Worm (Caenorhabditis elegans): Measurements from ENCODE around the gene fubl-1.

The fubl-1 gene

DNA sequence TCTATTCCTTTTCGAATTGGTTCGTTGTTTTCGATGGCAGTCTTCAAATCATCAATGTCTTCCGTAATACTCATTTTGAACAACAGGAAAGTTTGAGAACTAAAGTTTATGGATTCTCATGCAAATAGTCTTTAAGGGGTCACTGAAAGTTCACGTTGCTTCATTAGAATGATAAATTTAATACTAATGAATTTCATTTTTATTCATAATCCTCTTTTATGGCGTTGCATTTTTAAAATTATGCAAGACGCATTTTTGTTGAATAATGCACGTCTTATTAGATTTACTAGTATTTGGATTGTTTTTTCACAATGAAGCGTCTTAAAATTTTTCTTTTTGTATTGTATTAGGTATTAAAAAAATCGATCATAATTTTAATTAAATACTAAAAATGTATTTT, 4.4 kb upstream of the fubl-1 start, which contains the start of gene C12D8.9:
Gene C12D8.9 (minus strand): TSS at position 101 of the 400 bp plus-strand sequence.
- TF ChIP-seq nhr-76 (tag; optimal IDR thresholded peaks at IDR 0.05) (no peak), elt-3 (tag; optimal IDR thresholded peaks at IDR 0.05) (no peak), ces-1 (GFP tag; optimal IDR thresholded peaks at IDR 0.05) (no peak), sem-2 (GFP tag; optimal IDR thresholded peaks at IDR 0.05) (no peak), sptf-1 (tag; optimal IDR thresholded peaks at IDR 0.05) (no peak), blmp-1 (tag; optimal IDR thresholded peaks at IDR 0.05) (no peak), mab-5 (tag; optimal IDR thresholded peaks at IDR 0.05) (no peak), nhr-12 (tag; optimal IDR thresholded peaks at IDR 0.05) (no peak), zip-8 (tag; optimal IDR thresholded peaks at IDR 0.05) (no peak), cnd-1 (tag; optimal IDR thresholded peaks at IDR 0.05) (no peak)

DNA sequence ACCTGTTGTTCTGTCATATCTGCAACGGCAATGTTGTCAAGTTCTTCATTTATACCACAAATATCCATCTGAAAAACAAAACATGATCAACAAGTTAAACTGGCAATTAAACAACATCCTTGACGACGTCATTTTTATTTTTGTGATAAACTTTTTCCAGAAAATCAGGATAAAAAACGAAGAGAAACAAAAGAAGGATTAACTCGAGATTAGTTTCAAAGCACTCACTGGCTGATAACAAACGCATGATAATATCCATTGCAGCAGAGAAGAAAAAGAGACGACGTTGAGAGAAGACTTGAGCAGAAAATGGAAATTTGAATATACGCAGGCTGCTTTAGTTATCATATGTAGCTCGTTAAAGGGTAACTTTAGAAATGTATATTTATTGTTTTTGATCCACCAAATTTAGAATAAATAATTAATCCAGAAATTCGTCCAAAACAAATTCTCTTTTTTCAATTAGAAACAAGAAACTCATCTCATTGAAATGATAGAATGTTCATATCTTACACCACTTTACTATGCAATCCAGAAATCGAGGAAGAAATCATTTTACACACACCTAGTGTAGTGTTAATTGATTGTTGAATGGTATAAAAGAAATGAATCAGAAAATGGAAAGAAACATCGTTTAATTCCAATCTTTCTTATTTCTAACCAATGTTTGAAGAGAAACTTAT, 2.6 kb upstream of the fubl-1 start, which contains the start of the genes C12D8.21 and col-148:
Gene C12D8.21 (minus strand): TSS at position 68 of the 683 bp plus-strand sequence.
Gene col-148 (plus strand): TSS at position 633 of the 683 bp plus-strand sequence.
- TF ChIP-seq nhr-2 (tag; optimal IDR thresholded peaks at IDR 0.05) = no peak
- no peak for TF ChIP-seq cnd-1 (tag; optimal IDR thresholded peaks at IDR 0.05)
- TF ChIP-seq zip-8 (tag; optimal IDR thresholded peaks at IDR 0.05) = no peak
- TF ChIP-seq tbx-8 (GFP tag; optimal IDR thresholded peaks at IDR 0.05) = no peak
- TF ChIP-seq ces-1 (GFP tag; optimal IDR thresholded peaks at IDR 0.05) = no peak
- TF ChIP-seq ceh-83 (GFP tag; optimal IDR thresholded peaks at IDR 0.05) = no peak
- no peak for TF ChIP-seq unc-62 (GFP tag; optimal IDR thresholded peaks at IDR 0.05)
- no peak for TF ChIP-seq drap-1 (GFP tag; optimal IDR thresholded peaks at IDR 0.05)
- no peak for TF ChIP-seq nhr-76 (tag; optimal IDR thresholded peaks at IDR 0.05)
- no peak for TF ChIP-seq flh-1 (GFP tag; optimal IDR thresholded peaks at IDR 0.05)
- no peak for TF ChIP-seq ztf-11 (tag; optimal IDR thresholded peaks at IDR 0.05)
- TF ChIP-seq lin-13 (tag; optimal IDR thresholded peaks at IDR 0.05) = no peak
- no peak for TF ChIP-seq nhr-12 (tag; optimal IDR thresholded peaks at IDR 0.05)
- TF ChIP-seq bed-3 (GFP tag; optimal IDR thresholded peaks at IDR 0.05) = no peak
- no peak for TF ChIP-seq nhr-28 (tag; optimal IDR thresholded peaks at IDR 0.05)
- TF ChIP-seq hlh-1 (tag; optimal IDR thresholded peaks at IDR 0.05) = no peak

DNA sequence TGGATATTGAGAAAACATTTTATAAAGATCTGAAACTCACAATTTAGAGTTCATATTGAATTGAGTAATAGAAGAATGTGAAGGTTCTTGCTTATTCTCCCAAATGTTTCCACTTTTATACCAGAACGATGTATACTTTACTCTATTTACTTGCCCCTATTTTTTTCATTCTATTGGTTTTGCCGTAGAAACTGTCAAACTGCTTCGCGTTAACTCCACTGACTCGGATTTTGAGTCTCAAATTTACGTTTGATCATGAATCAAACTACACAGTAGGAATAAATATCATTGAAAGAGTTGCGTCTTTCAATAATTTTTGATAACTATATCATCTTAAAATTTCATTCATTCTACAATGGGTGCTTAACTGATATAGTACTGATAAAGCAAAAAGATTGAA, 1.2 kb upstream of the fubl-1 start, which contains the start of gene fipr-8:
Gene fipr-8 (minus strand): TSS at position 101 of the 400 bp plus-strand sequence.
- no peak for TF ChIP-seq drap-1 (GFP tag; optimal IDR thresholded peaks at IDR 0.05)
- no peak for TF ChIP-seq ham-2 (GFP tag; optimal IDR thresholded peaks at IDR 0.05)
- no peak for TF ChIP-seq sptf-1 (tag; optimal IDR thresholded peaks at IDR 0.05)
- no peak for TF ChIP-seq elt-1 (tag; optimal IDR thresholded peaks at IDR 0.05; ENCODE audit: borderline replicate concordance, insufficient read depth)
- no peak for TF ChIP-seq sem-2 (GFP tag; optimal IDR thresholded peaks at IDR 0.05)
- no peak for TF ChIP-seq unc-120 (tag; optimal IDR thresholded peaks at IDR 0.05; ENCODE audit: poor library complexity, severe bottlenecking)
- TF ChIP-seq lsy-2 (tag; optimal IDR thresholded peaks at IDR 0.05) = no peak
- no peak for TF ChIP-seq flh-1 (GFP tag; optimal IDR thresholded peaks at IDR 0.05)
- TF ChIP-seq lin-13 (tag; optimal IDR thresholded peaks at IDR 0.05) = no peak

- TF ChIP-seq nhr-2 (tag; optimal IDR thresholded peaks at IDR 0.05) (no peak), nhr-76 (tag; optimal IDR thresholded peaks at IDR 0.05) (no peak), sem-2 (GFP tag; optimal IDR thresholded peaks at IDR 0.05) (no peak), unc-62 (GFP tag; optimal IDR thresholded peaks at IDR 0.05) (no peak), snpc-4 (tag; optimal IDR thresholded peaks at IDR 0.05) (no peak), ceh-43 (GFP tag; optimal IDR thresholded peaks at IDR 0.05) (no peak), nhr-237 (tag; optimal IDR thresholded peaks at IDR 0.05) (no peak), lsy-2 (tag; optimal IDR thresholded peaks at IDR 0.05) (no peak), unc-120 (tag; optimal IDR thresholded peaks at IDR 0.05; ENCODE audit: poor library complexity, severe bottlenecking) (no peak), blmp-1 (tag; optimal IDR thresholded peaks at IDR 0.05) (no peak), M03D4.4 (tag; optimal IDR thresholded peaks at IDR 0.05) (no peak)
Observed at ce11 chrV:10237959-10238444, 664 bp downstream of the fubl-1 start.

- TF ChIP-seq mab-5 (tag; optimal IDR thresholded peaks at IDR 0.05) (no peak), elt-1 (tag; optimal IDR thresholded peaks at IDR 0.05; ENCODE audit: borderline replicate concordance, insufficient read depth) (no peak), nhr-2 (tag; optimal IDR thresholded peaks at IDR 0.05) (no peak), ham-2 (GFP tag; optimal IDR thresholded peaks at IDR 0.05) (no peak), bed-3 (GFP tag; optimal IDR thresholded peaks at IDR 0.05) (no peak), lsy-2 (tag; optimal IDR thresholded peaks at IDR 0.05) (no peak), sem-2 (GFP tag; optimal IDR thresholded peaks at IDR 0.05) (no peak), unc-62 (GFP tag; optimal IDR thresholded peaks at IDR 0.05) (no peak), mep-1 (tag; optimal IDR thresholded peaks at IDR 0.05) (no peak), blmp-1 (tag; optimal IDR thresholded peaks at IDR 0.05) (no peak), lin-13 (tag; optimal IDR thresholded peaks at IDR 0.05) (no peak), ceh-43 (GFP tag; optimal IDR thresholded peaks at IDR 0.05) (no peak)
Observed at ce11 chrV:10237171-10237570, 1.5 kb downstream of the fubl-1 start.

All from whole organism, mixed stage, embryonic.